Worm (Caenorhabditis elegans) whole organism, dauer: ENCODE results near the gene lgc-17.

Source experiments
- unc-62 ChIP-seq: sonication (generic microtip); optimal IDR thresholded peaks from 2 replicates; lab custom pipeline; 2017; ENCODE audit warnings: missing biosample characterization, missing genetic modification reagents, missing genetic modification characterization

lgc-17 gene

DNA sequence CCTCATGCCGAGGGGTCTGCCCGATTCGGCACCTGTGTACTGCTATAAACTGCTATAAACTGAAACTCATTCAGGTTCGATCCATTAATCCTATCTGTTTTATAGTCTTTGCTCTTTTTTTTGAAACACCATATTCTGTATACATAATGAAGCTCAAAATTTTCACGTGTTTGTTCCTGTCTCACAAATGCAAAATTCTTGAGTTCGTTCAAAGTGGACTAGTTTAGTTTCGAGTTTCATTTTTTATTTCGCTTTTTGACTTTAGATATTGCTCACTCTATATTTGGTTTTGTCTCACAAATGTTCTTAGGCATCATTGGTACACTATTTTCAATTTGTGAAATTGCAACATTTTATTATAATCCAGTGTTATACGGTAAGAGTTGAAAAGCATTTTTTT lies at the start of gene lgc-17:
Gene lgc-17, plus strand, starts transcription at position 301 of the 400 bp plus-strand sequence.
- TF ChIP-seq unc-62 (GFP tag; lab: Kevin White, UChicago) = no peak

DNA sequence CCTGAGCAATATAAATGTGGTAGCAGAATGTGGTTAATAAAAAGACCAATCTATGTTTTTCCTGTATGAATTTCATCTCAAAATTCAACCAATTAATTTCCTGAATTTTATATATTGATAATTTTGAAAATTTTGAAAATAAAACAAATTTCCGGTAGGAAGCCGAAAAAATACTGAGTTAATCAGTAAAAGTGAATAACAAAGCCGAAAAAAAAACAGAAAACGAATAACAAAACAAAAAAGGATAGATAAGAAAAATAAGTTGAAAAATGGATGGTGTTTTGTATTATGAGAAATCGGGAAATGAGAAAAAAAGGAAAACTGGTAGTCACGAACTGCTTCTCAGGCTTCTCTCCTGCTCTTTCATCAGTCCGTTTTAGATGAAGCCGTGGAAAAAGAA lies 47.6 kb upstream of the lgc-17 start, which contains the start of gene tmem-145:
Gene tmem-145, minus strand, starts transcription at position 101 of the 400 bp plus-strand sequence.
- no peak for TF ChIP-seq unc-62 (GFP tag; lab: Kevin White, UChicago)

DNA sequence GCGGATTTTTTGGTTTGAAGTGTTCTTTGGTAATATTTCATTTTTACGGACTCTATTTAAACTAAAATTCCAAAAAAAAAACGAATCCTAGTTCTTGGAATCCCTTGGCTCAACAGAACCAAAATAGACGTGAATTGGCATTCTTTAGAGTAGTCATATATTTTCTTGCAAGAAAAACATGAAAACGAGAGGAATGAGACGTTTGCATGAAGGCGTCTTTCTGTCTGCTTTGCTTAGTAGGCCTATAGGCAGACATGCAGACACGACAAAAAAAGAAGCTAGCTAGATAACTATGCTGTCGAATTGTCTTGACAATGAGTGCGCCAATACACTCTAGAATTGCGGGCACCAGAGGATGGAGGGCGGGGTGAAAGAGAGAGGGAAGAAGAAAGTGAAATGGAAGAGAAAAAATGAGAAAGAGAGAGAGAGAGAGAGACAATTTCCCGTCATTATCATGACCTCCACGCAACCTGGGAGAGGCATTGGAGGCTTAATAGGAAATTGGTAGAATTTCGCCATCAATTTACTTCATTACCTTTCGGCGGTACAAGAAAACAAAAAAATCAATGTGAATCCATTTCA lies 40.7 kb upstream of the lgc-17 start:
- no peak for TF ChIP-seq unc-62 (GFP tag; lab: Kevin White, UChicago)

DNA sequence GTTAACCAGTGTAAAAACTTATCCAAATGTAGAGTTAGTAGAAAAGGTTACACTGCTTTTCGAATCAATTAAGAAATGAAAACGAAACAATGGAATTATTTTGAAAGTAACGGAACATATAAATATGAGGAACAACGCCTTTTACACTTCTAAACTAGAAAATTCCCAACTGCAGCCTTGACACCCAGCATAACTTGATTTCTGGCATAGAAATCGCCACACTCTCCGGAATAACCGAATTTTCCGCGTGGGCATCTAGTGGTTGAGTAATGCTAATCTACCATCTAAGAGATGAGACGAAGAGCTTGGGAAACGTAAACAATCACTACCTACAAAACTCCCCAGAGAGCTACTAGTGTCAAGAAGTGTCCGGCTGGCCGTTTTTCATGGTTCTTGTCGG lies 40.1 kb upstream of the lgc-17 start:
- TF ChIP-seq unc-62 (GFP tag; lab: Kevin White, UChicago) = no peak

DNA sequence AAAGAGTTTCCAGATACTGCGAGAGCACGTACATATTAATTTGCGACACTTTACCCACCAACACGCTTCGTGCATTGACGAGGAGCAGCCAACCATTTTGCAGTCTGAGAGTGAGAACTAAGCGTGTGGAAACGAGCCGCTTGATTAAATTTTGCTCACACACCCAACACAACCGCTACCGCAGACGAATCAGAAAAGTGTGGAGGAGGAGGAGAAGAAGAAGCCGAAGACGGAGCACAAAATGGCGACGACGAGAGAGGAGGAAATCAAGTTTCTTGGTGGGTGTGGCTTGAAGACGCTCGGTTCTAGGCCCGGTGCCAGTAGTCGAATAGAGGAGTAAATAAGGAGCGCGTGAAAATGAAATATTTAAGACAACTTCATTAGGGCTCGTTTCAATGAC lies 38.6 kb upstream of the lgc-17 start:
- TF ChIP-seq unc-62 (GFP tag; lab: Kevin White, UChicago) = no peak

DNA sequence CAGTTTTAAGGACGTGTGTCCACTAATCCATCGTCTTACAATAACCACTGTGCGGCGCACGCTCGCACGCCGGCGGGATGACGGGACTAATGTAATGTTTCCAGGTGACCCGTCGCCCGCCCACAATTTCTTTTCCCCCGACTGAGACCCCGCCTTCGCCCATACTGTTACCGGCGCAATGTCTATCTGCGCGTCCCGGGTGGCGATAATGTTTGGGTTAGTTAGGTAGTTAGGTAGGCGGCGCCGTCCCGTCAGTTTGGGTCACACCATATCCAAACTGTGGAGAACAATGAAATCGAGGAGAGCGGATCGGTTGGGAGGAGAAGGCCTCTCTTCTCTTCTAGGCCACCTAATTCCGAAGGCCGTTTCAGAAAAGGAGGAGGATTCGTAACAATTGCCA lies 35.1 kb upstream of the lgc-17 start:
- TF ChIP-seq unc-62 (GFP tag; lab: Kevin White, UChicago) = no peak

DNA sequence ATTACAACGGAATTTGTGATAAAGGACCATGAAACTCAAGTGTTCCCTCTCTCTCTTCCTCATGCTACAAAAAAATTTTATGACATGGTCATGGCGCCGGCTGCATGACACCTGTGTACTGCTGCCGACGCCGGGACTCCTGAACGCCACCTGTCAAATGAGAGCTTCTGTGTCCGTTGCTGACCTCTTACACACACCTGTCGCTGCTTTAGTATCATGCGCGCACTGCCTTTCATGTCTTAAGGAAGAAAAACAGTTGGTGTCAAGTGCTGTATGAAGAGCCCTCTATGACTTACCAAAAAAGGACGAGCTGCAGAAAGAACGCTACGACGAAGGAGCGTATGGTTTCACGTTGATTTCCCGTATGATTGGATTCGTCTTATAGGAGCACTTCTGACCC lies 28.8 kb upstream of the lgc-17 start:
- TF ChIP-seq unc-62 (GFP tag; lab: Kevin White, UChicago) = no peak

DNA sequence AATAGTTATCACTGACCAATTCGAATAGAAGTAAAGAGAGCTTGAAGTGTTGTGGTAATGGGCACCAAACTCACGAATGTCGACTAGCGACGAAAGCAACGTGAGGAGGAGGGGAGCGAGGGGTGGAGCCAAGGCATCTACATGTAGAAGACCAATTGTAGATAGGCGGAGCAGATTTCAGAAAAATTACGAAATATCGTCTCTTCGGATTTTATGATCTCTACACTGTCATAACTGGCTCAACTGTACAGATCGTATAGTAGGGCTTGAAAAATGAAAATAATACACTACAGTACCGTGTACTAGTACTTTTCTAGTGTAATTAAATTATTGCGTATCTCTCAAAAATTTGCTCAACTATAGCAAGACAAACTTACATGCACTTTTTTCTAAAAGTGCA lies 28.3 kb upstream of the lgc-17 start, which contains the start of gene W03G11.4:
Gene W03G11.4, minus strand, starts transcription at position 101 of the 400 bp plus-strand sequence.
- TF ChIP-seq unc-62 (GFP tag; lab: Kevin White, UChicago) = no peak

DNA sequence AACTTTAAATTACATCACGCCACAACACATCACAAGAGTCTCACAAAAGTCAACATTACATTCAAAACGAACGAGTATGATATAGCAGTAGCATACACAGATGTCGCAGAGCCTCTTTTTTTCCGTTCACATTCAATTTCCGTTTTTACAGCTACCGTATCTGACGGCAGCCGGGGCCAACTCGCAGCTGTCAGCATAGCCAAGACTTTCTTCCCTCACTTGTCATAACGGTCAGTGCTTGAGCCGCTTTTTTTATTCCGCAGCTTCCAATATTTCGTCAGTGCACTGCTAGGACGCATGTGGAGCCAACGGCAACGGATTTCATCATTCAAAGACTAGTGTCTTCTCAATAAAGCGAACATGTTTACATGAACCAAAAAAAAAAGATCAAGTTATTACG lies 27.4 kb upstream of the lgc-17 start:
- TF ChIP-seq unc-62 (GFP tag; lab: Kevin White, UChicago) = no peak

DNA sequence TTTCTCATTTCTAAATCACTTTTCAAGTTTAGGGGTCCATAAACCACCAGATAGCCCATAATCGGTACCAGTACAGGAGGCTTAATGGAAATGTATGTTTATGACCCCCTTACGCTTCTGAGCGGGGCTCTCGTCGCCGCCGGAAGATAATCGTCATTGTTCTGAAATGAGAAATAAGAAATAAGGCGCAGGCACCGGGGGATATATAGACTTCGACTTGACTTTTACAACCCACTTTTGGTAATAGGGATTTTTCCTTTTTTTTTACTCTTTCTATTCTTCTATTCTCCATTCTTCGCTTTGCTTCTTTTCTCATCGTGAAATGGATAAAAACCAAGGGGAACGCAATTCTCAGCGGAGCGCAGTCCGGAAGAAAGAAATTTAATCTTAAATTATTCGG lies 26.2 kb upstream of the lgc-17 start:
- no peak for TF ChIP-seq unc-62 (GFP tag; lab: Kevin White, UChicago)

DNA sequence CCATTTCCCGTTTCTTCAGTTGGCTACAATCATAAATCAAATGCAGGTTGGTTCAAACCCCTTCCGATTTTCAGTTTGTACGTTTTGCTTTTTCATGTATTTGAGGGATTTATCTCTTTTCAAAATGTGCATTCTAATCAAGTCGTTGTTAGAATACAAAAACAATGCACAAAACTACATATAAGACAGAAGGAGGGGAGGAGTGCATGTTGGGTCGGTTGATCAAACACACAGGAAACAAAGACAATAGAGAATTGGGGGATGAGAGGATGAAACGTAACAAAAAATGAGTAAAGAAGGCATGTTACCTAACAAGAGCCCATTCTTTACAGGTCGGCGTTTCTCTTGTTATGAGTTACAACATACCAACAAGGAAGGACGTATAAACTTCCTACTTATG lies 23.4 kb upstream of the lgc-17 start:
- TF ChIP-seq unc-62 (GFP tag; lab: Kevin White, UChicago) = no peak

DNA sequence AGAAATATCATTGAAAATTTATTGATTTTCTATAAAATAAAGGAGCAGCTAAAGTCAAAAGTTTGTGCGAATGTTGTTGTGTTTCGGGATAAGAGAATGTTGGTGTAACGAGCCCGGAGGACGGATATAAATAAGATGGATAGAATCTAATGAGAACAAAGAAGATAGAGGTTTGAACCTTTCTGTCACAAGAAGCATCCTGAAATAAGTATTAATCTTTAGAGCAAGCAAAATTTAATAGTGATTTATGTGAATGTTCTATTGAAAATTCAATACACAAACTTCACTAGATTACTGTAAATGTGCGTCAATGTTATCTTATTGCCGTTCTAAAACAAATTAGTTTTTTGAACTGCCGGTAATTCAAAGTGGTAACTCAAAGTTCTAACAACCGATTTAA lies 17.7 kb upstream of the lgc-17 start, which contains the start of gene W03G11.3:
Gene W03G11.3, minus strand, starts transcription at position 101 of the 400 bp plus-strand sequence.
- TF ChIP-seq unc-62 (GFP tag; lab: Kevin White, UChicago) = no peak

DNA sequence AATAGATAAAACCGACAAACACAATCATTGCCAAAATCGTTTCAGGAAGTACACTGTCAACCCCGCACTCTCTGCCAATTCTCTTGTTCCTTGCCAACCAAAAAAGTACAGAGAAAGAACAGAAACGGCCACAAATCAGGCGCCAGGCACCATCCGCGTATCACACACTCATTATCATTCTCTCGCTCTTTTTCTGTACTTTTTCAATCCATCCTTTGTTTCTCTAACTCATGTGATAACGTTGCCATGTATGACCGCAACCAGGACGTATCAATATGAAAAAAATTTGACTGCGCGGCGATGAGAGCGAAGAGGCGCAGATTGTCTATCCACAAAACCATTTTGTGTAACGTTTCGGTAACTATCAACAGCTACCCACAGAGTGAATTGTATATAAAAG lies 16.8 kb upstream of the lgc-17 start, which contains the start of gene col-181:
Gene col-181, plus strand, starts transcription at position 301 of the 400 bp plus-strand sequence.
- no peak for TF ChIP-seq unc-62 (GFP tag; lab: Kevin White, UChicago)

DNA sequence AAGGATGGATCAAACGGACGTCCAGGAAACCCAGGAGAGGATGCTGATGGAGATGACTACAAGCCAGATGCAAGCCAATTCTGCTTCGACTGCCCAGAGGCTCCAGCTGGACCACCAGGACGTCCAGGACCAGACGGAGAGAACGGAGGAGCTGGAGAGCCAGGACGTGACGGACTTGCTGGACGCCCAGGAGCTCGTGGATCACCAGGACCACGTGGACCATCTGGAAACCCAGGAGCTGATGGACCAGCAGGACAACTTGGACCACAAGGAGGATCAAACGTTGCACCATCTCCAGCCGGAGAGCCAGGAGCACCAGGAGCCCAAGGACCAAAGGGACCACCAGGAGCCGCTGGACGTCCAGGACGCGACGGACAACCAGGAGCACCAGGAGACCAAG lies 15.9 kb upstream of the lgc-17 start:
- TF ChIP-seq unc-62 (GFP tag; lab: Kevin White, UChicago) = no peak

DNA sequence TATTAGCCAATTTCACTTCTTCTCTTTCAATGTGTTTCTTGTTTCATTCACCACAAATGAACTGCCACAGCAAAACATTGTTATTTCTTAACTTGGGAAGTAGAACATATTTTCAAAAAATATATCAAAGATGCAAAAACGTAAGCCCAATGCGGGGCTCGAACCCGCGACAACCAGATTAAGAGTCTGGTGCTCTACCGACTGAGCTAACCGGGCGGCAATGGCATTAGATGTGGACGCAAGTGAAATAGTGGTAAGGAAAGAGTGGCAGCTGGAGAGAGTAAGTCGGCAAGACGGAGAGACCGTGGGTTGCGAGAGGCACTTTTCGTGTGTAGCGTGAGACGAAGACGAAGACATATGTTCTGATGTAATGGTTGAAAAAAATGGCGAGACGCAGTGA lies 15.4 kb upstream of the lgc-17 start:
- no peak for TF ChIP-seq unc-62 (GFP tag; lab: Kevin White, UChicago)

DNA sequence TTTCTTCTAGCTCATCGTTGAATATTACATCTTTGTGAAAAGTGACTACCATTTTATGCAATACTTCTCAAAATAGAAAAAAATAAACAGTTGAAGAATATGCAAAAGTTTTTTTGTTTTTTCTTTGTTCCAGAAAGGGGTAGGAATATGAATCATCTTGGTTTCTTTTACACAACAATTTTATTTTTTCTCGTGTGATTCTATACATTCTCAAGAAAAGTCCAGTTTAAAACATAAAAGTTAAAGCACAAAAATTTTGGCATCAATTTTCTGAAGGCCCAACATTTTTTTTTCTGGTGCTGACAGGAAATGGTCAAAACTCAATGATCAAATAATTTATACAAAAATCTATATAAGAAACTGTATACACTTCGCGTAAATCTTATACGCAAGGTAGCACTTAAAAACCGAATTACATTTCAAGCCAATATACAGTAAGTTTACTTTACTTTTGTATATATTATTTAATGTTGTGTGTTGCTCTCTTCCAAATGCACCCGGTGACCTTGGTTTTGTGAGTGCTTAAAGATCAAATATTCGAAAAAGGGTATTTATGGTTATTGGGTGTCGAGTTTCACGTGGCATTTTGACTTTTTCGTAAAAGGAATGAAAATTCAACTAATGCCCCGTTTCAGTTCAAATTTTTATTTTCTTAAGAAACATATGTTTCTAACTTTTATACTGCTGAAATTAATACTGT lies 12.7 kb upstream of the lgc-17 start, which contains the start of the genes W03G11.2 and lgc-13:
Gene W03G11.2, minus strand, starts transcription at position 101 of the 700 bp plus-strand sequence.
Gene lgc-13, plus strand, starts transcription at position 650 of the 700 bp plus-strand sequence.
- TF ChIP-seq unc-62 (GFP tag; lab: Kevin White, UChicago) = no peak

DNA sequence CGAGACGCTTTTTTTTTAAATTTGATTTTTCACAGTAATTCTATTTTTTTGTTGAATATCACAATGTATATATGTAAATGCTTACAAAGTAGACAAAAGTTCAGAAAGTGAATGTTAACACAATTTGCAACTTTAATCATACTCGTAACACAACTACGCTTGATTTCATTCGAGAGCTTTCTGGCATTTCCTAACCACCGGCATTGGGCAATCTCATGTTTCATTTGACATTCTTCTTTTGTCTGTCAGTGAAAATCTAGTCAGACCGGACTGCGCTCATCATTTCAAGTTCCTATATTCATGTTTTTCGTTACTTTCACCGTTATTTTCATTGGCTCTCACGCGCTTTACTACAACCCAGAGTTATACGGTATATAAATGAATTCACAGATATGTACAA lies 10.2 kb upstream of the lgc-17 start, which contains the start of gene lgc-14:
Gene lgc-14, plus strand, starts transcription at position 301 of the 400 bp plus-strand sequence.
- TF ChIP-seq unc-62 (GFP tag; lab: Kevin White, UChicago) = no peak
